Worm (Caenorhabditis elegans) whole organism, midembryonic: Measurements from ENCODE around the gene him-17.

Experiments used
- T22C8.4 ChIP-seq: fragments of 200-800 bp; sonication (Bioruptor generic); IDR thresholded peaks from 2 replicates; pipeline ENCODE4 v1.3.6; 2022; ENCODE audit warnings: missing genetic modification characterization, missing compliant biosample characterization
- cog-1 ChIP-seq: sonication (generic microtip); optimal IDR thresholded peaks from 2 replicates; lab custom pipeline; 2016; ENCODE audit warnings: missing genetic modification characterization, missing compliant biosample characterization
- flt-1 ChIP-seq: fragments of 200-800 bp; sonication (Bioruptor generic); IDR thresholded peaks from 2 replicates; pipeline ENCODE4 v1.3.6; 2022; ENCODE audit warnings: missing genetic modification characterization, missing compliant biosample characterization
- klf-2 ChIP-seq: fragments of 200-800 bp; sonication (Bioruptor generic); conservative IDR thresholded peaks from 2 replicates; pipeline ENCODE4 v1.3.6; 2022; ENCODE audit warnings: missing genetic modification reagents, missing genetic modification characterization, missing compliant biosample characterization
- med-1 ChIP-seq: sonication (generic microtip); optimal IDR thresholded peaks from 2 replicates; lab custom pipeline; 2017; ENCODE audit warnings: missing genetic modification characterization, mild to moderate bottlenecking, missing compliant biosample characterization, antibody characterized with exemption, missing genetic modification reagents; ENCODE audit not compliant: insufficient read depth
- ref-1 ChIP-seq: fragments of 200-800 bp; sonication (Bioruptor generic); conservative IDR thresholded peaks from 2 replicates; pipeline ENCODE4 v1.3.6; 2022; ENCODE audit warnings: missing genetic modification reagents, missing genetic modification characterization, missing compliant biosample characterization
- tab-1 ChIP-seq: fragments of 200-800 bp; sonication (Bioruptor generic); IDR thresholded peaks from 2 replicates; pipeline ENCODE4 v1.3.6; 2022; ENCODE audit warnings: missing genetic modification characterization, missing compliant biosample characterization
- ztf-23 ChIP-seq: fragments of 200-800 bp; sonication (Bioruptor generic); IDR thresholded peaks from 2 replicates; pipeline ENCODE4 v1.3.6; 2022; ENCODE audit warnings: missing genetic modification reagents, missing genetic modification characterization, missing compliant biosample characterization
- ztf-29 ChIP-seq: fragments of 200-800 bp; sonication (Bioruptor generic); IDR thresholded peaks from 2 replicates; pipeline ENCODE4 v1.3.6; 2022; ENCODE audit warnings: missing genetic modification reagents, missing genetic modification characterization, missing compliant biosample characterization

him-17 gene

ce11 chrV:13176814-13177213 is 303 bp downstream of the him-17 start:
- TF ChIP-seq flt-1 (GFP tag; lab: Robert Waterston, UW) (no peak), cog-1 (tag; lab: Kevin White, UChicago) (no peak), ztf-29 (no peak), tab-1 (no peak), ref-1 (GFP tag; lab: Robert Waterston, UW) (no peak), klf-2 (GFP tag; lab: Robert Waterston, UW) (no peak), T22C8.4 (no peak), ztf-23 (no peak), med-1 (no peak)

- TF ChIP-seq flt-1 (GFP tag; lab: Robert Waterston, UW) (no peak), ztf-23 (no peak), cog-1 (tag; lab: Kevin White, UChicago) (no peak), klf-2 (GFP tag; lab: Robert Waterston, UW) (no peak), med-1 (no peak), ref-1 (GFP tag; lab: Robert Waterston, UW) (no peak), tab-1 (no peak), T22C8.4 (no peak), ztf-29 (no peak)
These were observed 3.6 kb downstream of the him-17 start, which contains the start of gene cni-1 for ce11 chrV:13179986-13180591. TSS of gene cni-1 (plus strand) at chrV:13180330.

- TF ChIP-seq klf-2 (GFP tag; lab: Robert Waterston, UW), result no peak
- TF ChIP-seq T22C8.4, result no peak
- TF ChIP-seq cog-1 (tag; lab: Kevin White, UChicago), result no peak
- no peak for TF ChIP-seq flt-1 (GFP tag; lab: Robert Waterston, UW)
- no peak for TF ChIP-seq ztf-23
- TF ChIP-seq med-1, result no peak
- no peak for TF ChIP-seq tab-1
- TF ChIP-seq ztf-29, result no peak
- TF ChIP-seq ref-1 (GFP tag; lab: Robert Waterston, UW), result no peak
These were observed 4.9 kb downstream of the him-17 start for ce11 chrV:13181450-13181849.

ce11 chrV:13184137-13184536 is 7.6 kb downstream of the him-17 start, which contains the start of gene T09E8.4:
TSS of gene T09E8.4 (minus strand) at chrV:13184237.
- no peak for TF ChIP-seq cog-1 (tag; lab: Kevin White, UChicago)
- no peak for TF ChIP-seq T22C8.4
- no peak for TF ChIP-seq ztf-29
- no peak for TF ChIP-seq med-1
- TF ChIP-seq flt-1 (GFP tag; lab: Robert Waterston, UW), result no peak

ce11 chrV:13185384-13185783 is 8.9 kb downstream of the him-17 start, which contains the start of gene sri-6:
TSS of gene sri-6 (plus strand) at chrV:13185684.
- no peak for TF ChIP-seq T22C8.4
- TF ChIP-seq ztf-23, result no peak
- no peak for TF ChIP-seq cog-1 (tag; lab: Kevin White, UChicago)
- no peak for TF ChIP-seq ztf-29
- TF ChIP-seq tab-1, result no peak
- no peak for TF ChIP-seq flt-1 (GFP tag; lab: Robert Waterston, UW)
- no peak for TF ChIP-seq med-1
- no peak for TF ChIP-seq klf-2 (GFP tag; lab: Robert Waterston, UW)
- TF ChIP-seq ref-1 (GFP tag; lab: Robert Waterston, UW), result no peak

ce11 chrV:13193488-13194042 is 17.1 kb downstream of the him-17 start, which contains the start of gene sun-1:
TSS of gene sun-1 (minus strand) at chrV:13193538.
- TF ChIP-seq ztf-29, result no peak
- TF ChIP-seq ztf-23, result no peak
- TF ChIP-seq T22C8.4, result no peak
- TF ChIP-seq cog-1 (tag; lab: Kevin White, UChicago), result no peak
- no peak for TF ChIP-seq klf-2 (GFP tag; lab: Robert Waterston, UW)
- TF ChIP-seq flt-1 (GFP tag; lab: Robert Waterston, UW), result no peak
- TF ChIP-seq ref-1 (GFP tag; lab: Robert Waterston, UW), result no peak
- no peak for TF ChIP-seq tab-1
- no peak for TF ChIP-seq med-1

- TF ChIP-seq klf-2 (GFP tag; lab: Robert Waterston, UW) (no peak), tab-1 (no peak), ztf-29 (no peak), ref-1 (GFP tag; lab: Robert Waterston, UW) (no peak), med-1 (no peak), ztf-23 (no peak), cog-1 (tag; lab: Kevin White, UChicago) (no peak), flt-1 (GFP tag; lab: Robert Waterston, UW) (no peak), T22C8.4 (no peak)
These were observed 19.0 kb downstream of the him-17 start, which contains the start of gene F57B1.1 for ce11 chrV:13195548-13195947. TSS of gene F57B1.1 (minus strand) at chrV:13195648.

ce11 chrV:13197823-13198222 is 21.3 kb downstream of the him-17 start, which contains the start of gene F57B1.9:
TSS of gene F57B1.9 (minus strand) at chrV:13197923.
- TF ChIP-seq klf-2 (GFP tag; lab: Robert Waterston, UW) (no peak), T22C8.4 (no peak), ztf-23 (no peak), cog-1 (tag; lab: Kevin White, UChicago) (no peak), tab-1 (no peak), ref-1 (GFP tag; lab: Robert Waterston, UW) (no peak), med-1 (no peak), ztf-29 (no peak), flt-1 (GFP tag; lab: Robert Waterston, UW) (no peak)

- TF ChIP-seq tab-1 (no peak), cog-1 (tag; lab: Kevin White, UChicago) (no peak), klf-2 (GFP tag; lab: Robert Waterston, UW) (no peak), ztf-29 (no peak), T22C8.4 (no peak), ztf-23 (no peak), ref-1 (GFP tag; lab: Robert Waterston, UW) (no peak), flt-1 (GFP tag; lab: Robert Waterston, UW) (no peak), med-1 (no peak)
These were observed 24.1 kb downstream of the him-17 start for ce11 chrV:13200609-13201008.

- TF ChIP-seq cog-1 (tag; lab: Kevin White, UChicago) (no peak), tab-1 (no peak), flt-1 (GFP tag; lab: Robert Waterston, UW) (no peak), med-1 (no peak), klf-2 (GFP tag; lab: Robert Waterston, UW) (no peak), ztf-29 (no peak), ztf-23 (no peak), ref-1 (GFP tag; lab: Robert Waterston, UW) (no peak)
These were observed 25.7 kb downstream of the him-17 start, which contains the start of the genes col-159 and col-160 for ce11 chrV:13202127-13202610. TSS of gene col-159 (minus strand) at chrV:13202177. TSS of gene col-160 (minus strand) at chrV:13202189.
